Worm (Caenorhabditis elegans) whole organism, L4 larva: ENCODE measurements around the gene atg-18.
A peak's percentile ranks its signal among the peaks of the same experiment; 100 is the strongest.

ENCODE experiments used
- F10B5.3 ChIP-seq: sonication (generic microtip); optimal IDR thresholded peaks from 2 replicates; lab custom pipeline; 2016; ENCODE audit warnings: mild to moderate bottlenecking, missing genetic modification characterization, missing compliant biosample characterization
- F49E8.2 ChIP-seq: sonication (generic microtip); optimal IDR thresholded peaks from 2 replicates; lab custom pipeline; 2016; ENCODE audit warnings: missing compliant biosample characterization, mild to moderate bottlenecking, missing genetic modification characterization, borderline replicate concordance
- ZK337.2 ChIP-seq: fragments of 200-800 bp; sonication (Bioruptor generic); IDR thresholded peaks from 2 replicates; pipeline ENCODE4 v1.3.6; 2022; ENCODE audit warnings: missing genetic modification reagents, missing genetic modification characterization, missing compliant biosample characterization
- aha-1 ChIP-seq: fragments of 150-350 bp; peaks from one replicate; lab custom pipeline; 2014; ENCODE audit warnings: missing biosample characterization, missing genetic modification characterization
- arid-1 ChIP-seq: fragments of 200-800 bp; sonication (Bioruptor generic); conservative IDR thresholded peaks from 2 replicates; pipeline ENCODE4 v1.3.6; 2022; ENCODE audit warnings: missing genetic modification reagents, missing genetic modification characterization, missing compliant biosample characterization
- ceh-20 ChIP-seq: fragments of 200-800 bp; sonication (Bioruptor generic); IDR thresholded peaks from 2 replicates; pipeline ENCODE4 v1.3.6; 2022; ENCODE audit warnings: missing genetic modification reagents, missing genetic modification characterization, missing compliant biosample characterization
- ceh-62 ChIP-seq: sonication (generic microtip); optimal IDR thresholded peaks from 2 replicates; lab custom pipeline; 2017; ENCODE audit warnings: missing biosample characterization, missing genetic modification characterization
- ctbp-1 ChIP-seq: fragments of 200-800 bp; sonication (Bioruptor generic); IDR thresholded peaks from 2 replicates; pipeline ENCODE4 v1.3.6; 2022; ENCODE audit warnings: missing genetic modification reagents, missing genetic modification characterization, missing compliant biosample characterization
- daf-16 ChIP-seq, 3 experiments: sonication (generic microtip); optimal IDR thresholded peaks; 2 replicates each; lab custom pipeline; 2016 to 2017; ENCODE audit warnings: missing genetic modification characterization in 3 of 3, missing genetic modification reagents in 3 of 3, mild to moderate bottlenecking in 2 of 3, missing compliant biosample characterization in 2 of 3, missing biosample characterization in 1 of 3, moderate library complexity in 1 of 3
- dmd-6 ChIP-seq: fragments of 200-800 bp; sonication (Bioruptor generic); IDR thresholded peaks from 2 replicates; pipeline ENCODE4 v1.3.6; 2022; ENCODE audit warnings: missing genetic modification reagents, missing genetic modification characterization, missing compliant biosample characterization
- dmd-8 ChIP-seq: fragments of 200-800 bp; sonication (Bioruptor generic); IDR thresholded peaks from 2 replicates; pipeline ENCODE4 v1.3.6; 2022; ENCODE audit warnings: missing genetic modification characterization, missing compliant biosample characterization
- dve-1 ChIP-seq: sonication (generic microtip); optimal IDR thresholded peaks from 2 replicates; lab custom pipeline; 2017; ENCODE audit warnings: antibody characterized with exemption, mild to moderate bottlenecking, missing genetic modification characterization, missing compliant biosample characterization; ENCODE audit not compliant: insufficient read depth
- gei-8 ChIP-seq: fragments of 200-800 bp; sonication (Bioruptor generic); optimal IDR thresholded peaks from 2 replicates; lab custom pipeline; 2018; ENCODE audit warnings: mild to moderate bottlenecking, missing genetic modification characterization, missing compliant biosample characterization
- hlh-11 ChIP-seq: fragments of 200-800 bp; sonication (Bioruptor generic); optimal IDR thresholded peaks from 2 replicates; lab custom pipeline; 2018; ENCODE audit warnings: mild to moderate bottlenecking, missing genetic modification characterization, missing compliant biosample characterization
- hlh-30 ChIP-seq: sonication (generic microtip); optimal IDR thresholded peaks from 2 replicates; lab custom pipeline; 2017; ENCODE audit warnings: antibody characterized with exemption, mild to moderate bottlenecking, missing genetic modification characterization, missing compliant biosample characterization; ENCODE audit not compliant: insufficient read depth
- lim-7 ChIP-seq: fragments of 200-800 bp; sonication (Bioruptor generic); IDR thresholded peaks from 2 replicates; pipeline ENCODE4 v1.3.6; 2022; ENCODE audit warnings: missing genetic modification characterization, missing compliant biosample characterization
- lin-15B ChIP-seq: fragments of 150-350 bp; sonication (generic microtip); optimal IDR thresholded peaks from 3 replicates; lab custom pipeline; 2014; ENCODE audit warnings: missing biosample characterization, missing genetic modification characterization
- lin-38 ChIP-seq: fragments of 200-800 bp; sonication (Bioruptor generic); IDR thresholded peaks from 2 replicates; pipeline ENCODE4 v1.3.6; 2022; ENCODE audit warnings: missing genetic modification reagents, missing genetic modification characterization, missing compliant biosample characterization
- lir-3 ChIP-seq: sonication (generic microtip); optimal IDR thresholded peaks from 2 replicates; lab custom pipeline; 2016; ENCODE audit warnings: mild to moderate bottlenecking, missing genetic modification characterization, missing compliant biosample characterization
- lsy-2 ChIP-seq, 2 experiments: fragments of 150-350 bp in 1 of 2; sonication (generic microtip) in 1 of 2; optimal IDR thresholded peaks; 2 replicates each; lab custom pipeline; 2014 to 2017; ENCODE audit warnings: missing biosample characterization in 2 of 2, missing genetic modification characterization in 2 of 2
- mdl-1 ChIP-seq, 2 experiments: fragments of 150-350 bp in 1 of 2; sonication (generic microtip) in 1 of 2; optimal IDR thresholded peaks; 2 replicates each; lab custom pipeline; 2014 to 2017; ENCODE audit warnings: missing biosample characterization in 2 of 2, missing genetic modification characterization in 2 of 2
- mes-2 ChIP-seq: sonication (generic microtip); optimal IDR thresholded peaks from 2 replicates; lab custom pipeline; 2016; ENCODE audit warnings: missing genotype, mild to moderate bottlenecking, missing genetic modification characterization, missing compliant biosample characterization; ENCODE audit not compliant: poor library complexity, severe bottlenecking
- mxl-3 ChIP-seq: fragments of 200-800 bp; sonication (Bioruptor generic); optimal IDR thresholded peaks from 2 replicates; lab custom pipeline; 2018; ENCODE audit warnings: mild to moderate bottlenecking, missing genetic modification characterization, missing compliant biosample characterization
- nhr-11 ChIP-seq: fragments of 150-350 bp; optimal IDR thresholded peaks from 2 replicates; lab custom pipeline; 2014; ENCODE audit warnings: missing biosample characterization, missing genetic modification characterization
- nhr-111 ChIP-seq: fragments of 200-800 bp; sonication (Bioruptor generic); optimal IDR thresholded peaks from 2 replicates; lab custom pipeline; 2018; ENCODE audit warnings: mild to moderate bottlenecking, missing genetic modification characterization, missing compliant biosample characterization
- nhr-237 ChIP-seq: sonication (generic microtip); optimal IDR thresholded peaks from 2 replicates; lab custom pipeline; 2017; ENCODE audit warnings: missing biosample characterization, missing genetic modification characterization
- nhr-25 ChIP-seq: sonication (generic microtip); optimal IDR thresholded peaks from 2 replicates; lab custom pipeline; 2017; ENCODE audit warnings: missing genetic modification characterization, mild to moderate bottlenecking, missing compliant biosample characterization, antibody characterized with exemption, moderate library complexity, borderline replicate concordance; ENCODE audit not compliant: insufficient read depth
- nhr-28 ChIP-seq: fragments of 150-350 bp; optimal IDR thresholded peaks from 2 replicates; lab custom pipeline; 2014; ENCODE audit warnings: missing biosample characterization, missing genetic modification characterization
- nhr-42 ChIP-seq: fragments of 200-800 bp; sonication (Bioruptor generic); IDR thresholded peaks from 2 replicates; pipeline ENCODE4 v1.3.6; 2022; ENCODE audit warnings: missing genetic modification characterization, missing compliant biosample characterization
- nhr-48 ChIP-seq: sonication (generic microtip); optimal IDR thresholded peaks from 2 replicates; lab custom pipeline; 2016; ENCODE audit warnings: mild to moderate bottlenecking, missing genetic modification characterization, missing compliant biosample characterization
- nhr-76 ChIP-seq: fragments of 150-350 bp; optimal IDR thresholded peaks from 2 replicates; lab custom pipeline; 2014; ENCODE audit warnings: missing biosample characterization, missing genetic modification characterization
- pha-4 ChIP-seq, 2 experiments: fragments of 150-350 bp in 1 of 2; fragments of 200-800 bp in 1 of 2; sonication (Bioruptor generic) in 1 of 2; IDR thresholded peaks in 1 of 2; optimal IDR thresholded peaks in 1 of 2; 2 replicates each; pipeline versions ENCODE4 v1.3.6 to Lab custom; 2014 to 2022; ENCODE audit warnings: missing genetic modification characterization in 2 of 2, missing genetic modification reagents in 2 of 2, missing biosample characterization in 1 of 2, missing compliant biosample characterization in 1 of 2
- php-3 ChIP-seq: fragments of 200-800 bp; sonication (Bioruptor generic); IDR thresholded peaks from 2 replicates; pipeline ENCODE4 v1.3.6; 2022; ENCODE audit warnings: missing genetic modification reagents, missing genetic modification characterization, missing compliant biosample characterization
- rbr-2 ChIP-seq: sonication (generic microtip); optimal IDR thresholded peaks from 2 replicates; lab custom pipeline; 2016; ENCODE audit warnings: missing genotype, missing genetic modification characterization, missing compliant biosample characterization
- set-16 ChIP-seq: fragments of 200-800 bp; sonication (Bioruptor generic); IDR thresholded peaks from 2 replicates; pipeline ENCODE4 v1.3.6; 2022; ENCODE audit warnings: missing genetic modification reagents, missing genetic modification characterization, missing compliant biosample characterization
- skn-1 ChIP-seq: fragments of 150-350 bp; optimal IDR thresholded peaks from 2 replicates; lab custom pipeline; 2014; ENCODE audit warnings: missing biosample characterization, missing genetic modification characterization
- snpc-4 ChIP-seq: fragments of 150-350 bp; optimal IDR thresholded peaks from 2 replicates; lab custom pipeline; 2014; ENCODE audit warnings: missing biosample characterization, missing genetic modification characterization
- tra-1 ChIP-seq: fragments of 200-800 bp; sonication (Bioruptor generic); IDR thresholded peaks from 2 replicates; pipeline ENCODE4 v1.3.6; 2022; ENCODE audit warnings: missing genetic modification reagents, missing genetic modification characterization, missing compliant biosample characterization
- unc-130 ChIP-seq: sonication (generic microtip); optimal IDR thresholded peaks from 2 replicates; lab custom pipeline; 2016; ENCODE audit warnings: missing genetic modification reagents, missing genetic modification characterization, missing compliant biosample characterization
- vab-7 ChIP-seq: fragments of 200-800 bp; sonication (Bioruptor generic); IDR thresholded peaks from 2 replicates; pipeline ENCODE4 v1.3.6; 2022; ENCODE audit warnings: missing genetic modification reagents, missing genetic modification characterization, missing compliant biosample characterization
- zag-1 ChIP-seq: fragments of 150-350 bp; optimal IDR thresholded peaks from 2 replicates; lab custom pipeline; 2014; ENCODE audit warnings: missing biosample characterization, missing genetic modification characterization
- zfp-2 ChIP-seq: sonication (generic microtip); optimal IDR thresholded peaks from 2 replicates; lab custom pipeline; 2016; ENCODE audit warnings: mild to moderate bottlenecking, missing genetic modification characterization, missing compliant biosample characterization

atg-18 gene

DNA sequence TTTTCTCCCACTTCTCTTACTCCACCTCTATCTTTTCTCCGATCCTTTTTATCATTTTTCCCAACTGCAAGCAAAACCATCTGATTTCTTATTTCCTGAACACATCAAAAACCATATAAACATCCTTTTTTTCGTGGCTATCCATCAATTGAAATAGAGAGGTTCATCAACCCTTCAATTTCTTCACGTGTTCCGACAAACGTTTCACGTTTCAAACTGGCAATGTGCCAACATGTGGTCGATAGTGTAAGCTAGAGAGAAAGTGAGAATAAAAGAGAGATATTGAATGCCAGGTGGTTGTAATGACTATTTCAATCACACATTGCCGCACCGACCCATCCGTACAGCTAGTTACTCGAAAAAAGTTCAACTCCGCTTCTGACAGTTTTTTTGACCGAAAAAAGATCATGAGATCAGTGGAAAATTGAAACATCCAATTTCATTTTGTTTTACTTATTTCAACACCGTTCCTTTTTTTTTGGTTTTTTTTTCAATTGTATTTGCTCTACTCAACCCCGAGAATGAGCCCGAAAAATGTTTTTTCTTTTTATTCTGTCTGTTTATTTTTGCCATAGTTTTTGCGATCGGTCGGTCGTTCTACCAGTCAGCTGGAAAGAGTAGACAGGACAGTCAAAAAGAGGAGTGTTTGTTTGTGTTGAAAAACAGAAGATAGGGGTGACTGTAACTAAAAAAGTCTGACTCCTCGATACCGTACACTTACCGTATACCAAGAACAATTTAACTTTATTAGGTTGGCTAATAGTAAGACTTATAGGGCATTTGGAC is 27.6 kb upstream of the atg-18 start:
- TF ChIP-seq lsy-2 (tag; optimal IDR thresholded peaks at IDR 0.05; lab: Kevin White, UChicago) (peak in 1 of 2 experiments; percentile 22), mdl-1 (tag; optimal IDR thresholded peaks at IDR 0.05; lab: Kevin White, UChicago) (peak; percentile 21 to 65), hlh-11 (peak; percentile 79), daf-16 (GFP tag; optimal IDR thresholded peaks at IDR 0.05; lab: Kevin White, UChicago) (no peak), daf-16 (tag; optimal IDR thresholded peaks at IDR 0.05; lab: Kevin White, UChicago) (peak; percentile 41), unc-130 (GFP tag; lab: Kevin White, UChicago) (no peak), mxl-3 (GFP tag; lab: Kevin White, UChicago) (peak; percentile 82), nhr-48 (tag; lab: Kevin White, UChicago) (peak; percentile 14), aha-1 (tag; lab: Kevin White, UChicago) (peak; percentile 56), nhr-28 (peak; percentile 26), tra-1 (GFP tag; lab: Robert Waterston, UW) (0 out of 2 replicates have a peak, but pooled peaks have one; percentile 56), nhr-11 (peak; percentile 42), ctbp-1 (GFP tag; lab: Robert Waterston, UW) (no peak), gei-8 (GFP tag; lab: Kevin White, UChicago) (peak; percentile 0), skn-1 (tag; lab: Kevin White, UChicago) (no peak), nhr-42 (GFP tag; lab: Robert Waterston, UW) (no peak), ceh-62 (tag; lab: Kevin White, UChicago) (no peak), hlh-30 (peak; percentile 67), pha-4 (GFP tag; IDR thresholded peaks at IDR 0.05; lab: Robert Waterston, UW) (no peak), pha-4 (tag; optimal IDR thresholded peaks at IDR 0.05; lab: Kevin White, UChicago) (peak; percentile 53), lir-3 (tag; lab: Kevin White, UChicago) (no peak), ceh-20 (GFP tag; lab: Robert Waterston, UW) (peak; percentile 57; the same call in 1 of the 2 replicates), zag-1 (tag; lab: Kevin White, UChicago) (no peak), lin-15B (no peak), nhr-76 (tag; lab: Kevin White, UChicago) (no peak), dmd-6 (GFP tag; lab: Robert Waterston, UW) (peak; percentile 85)

DNA sequence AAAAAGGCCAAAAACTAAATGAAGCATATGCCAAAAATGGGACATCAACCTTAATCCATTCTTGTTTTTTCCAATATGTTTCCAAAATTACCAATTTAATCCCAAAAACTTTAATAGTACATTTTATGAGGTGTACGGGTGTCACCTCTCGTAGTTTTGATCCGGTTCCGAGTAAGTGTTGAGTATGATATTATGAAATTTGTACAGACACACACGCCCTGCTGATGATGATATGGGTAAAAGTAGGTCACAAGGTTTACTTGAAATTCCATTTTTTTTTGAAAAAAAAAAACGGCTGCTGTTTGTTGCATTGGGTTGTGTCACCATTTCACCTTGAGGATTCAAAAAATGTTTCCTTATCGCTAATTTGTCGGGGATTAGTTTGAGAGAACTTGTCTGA is 26.8 kb upstream of the atg-18 start:
- TF ChIP-seq pha-4 (GFP tag; IDR thresholded peaks at IDR 0.05; lab: Robert Waterston, UW) (no peak), pha-4 (tag; optimal IDR thresholded peaks at IDR 0.05; lab: Kevin White, UChicago) (no peak), nhr-28 (peak; percentile 7), lim-7 (GFP tag; lab: Robert Waterston, UW) (no peak), aha-1 (tag; lab: Kevin White, UChicago) (no peak), mes-2 (tag; lab: Kevin White, UChicago) (no peak), zfp-2 (tag; lab: Kevin White, UChicago) (no peak), dmd-6 (GFP tag; lab: Robert Waterston, UW) (peak; percentile 34), F10B5.3 (no peak), nhr-42 (GFP tag; lab: Robert Waterston, UW) (no peak), tra-1 (GFP tag; lab: Robert Waterston, UW) (0 out of 2 replicates have a peak, but pooled peaks have one; percentile 5), hlh-30 (peak; percentile 57), dve-1 (tag; lab: Kevin White, UChicago) (peak; percentile 11)

- TF ChIP-seq php-3 (GFP tag; lab: Robert Waterston, UW), result 0 out of 2 replicates have a peak, but pooled peaks have one; percentile 45
- TF ChIP-seq lin-38 (GFP tag; lab: Robert Waterston, UW), result no peak
- no peak for TF ChIP-seq rbr-2
- no peak for TF ChIP-seq ZK337.2 (GFP tag; lab: Robert Waterston, UW)
- TF ChIP-seq snpc-4 (tag; lab: Kevin White, UChicago), result no peak
- no peak for TF ChIP-seq dmd-8 (GFP tag; lab: Robert Waterston, UW)
- no peak for TF ChIP-seq set-16
- no peak for TF ChIP-seq arid-1
- no peak for TF ChIP-seq nhr-237 (tag; lab: Kevin White, UChicago)
- no peak for TF ChIP-seq nhr-111 (GFP tag; lab: Kevin White, UChicago)
- TF ChIP-seq F49E8.2, result no peak
- TF ChIP-seq gei-8 (GFP tag; lab: Kevin White, UChicago), result no peak
- TF ChIP-seq ceh-62 (tag; lab: Kevin White, UChicago), result no peak
- TF ChIP-seq nhr-25 (tag; lab: Kevin White, UChicago), result no peak
- TF ChIP-seq vab-7 (GFP tag; lab: Robert Waterston, UW), result no peak
Observed at ce11 chrV:8654460-8655419, 23.6 kb upstream of the atg-18 start.
